Fruit fly (Drosophila melanogaster): ENCODE measurements around the gene CG17652.

DNA sequence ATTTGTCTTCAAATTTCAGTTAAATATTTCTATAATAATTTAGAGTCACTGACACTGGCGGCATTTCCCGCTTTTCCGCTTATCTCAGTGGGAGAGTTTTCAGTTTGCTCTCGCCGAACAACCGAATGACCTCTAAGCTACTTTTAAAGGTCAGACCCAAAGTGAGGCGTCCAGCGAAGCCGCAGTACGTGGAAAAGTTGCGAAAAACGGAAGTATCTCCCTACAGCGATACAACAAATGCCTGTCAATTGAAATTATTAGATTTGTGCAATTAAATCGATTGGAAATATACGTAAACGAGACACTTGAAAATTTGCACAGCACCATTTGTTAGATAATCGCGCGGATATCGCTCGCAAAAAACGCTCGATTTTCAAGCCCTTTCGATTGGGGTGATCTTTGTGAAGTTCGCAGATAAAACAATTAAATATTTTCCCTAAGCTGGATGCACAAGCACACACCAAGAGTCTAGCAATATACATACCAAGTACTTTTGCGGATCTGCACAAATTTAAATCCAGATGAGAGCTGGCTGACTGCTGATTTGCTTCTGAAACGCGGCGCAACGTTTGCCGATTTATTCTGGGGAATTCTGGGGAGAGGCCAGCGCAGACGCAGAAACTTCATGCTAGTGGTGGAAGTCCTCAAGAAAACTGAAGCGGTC, 4.9 kb downstream of the CG17652 start:
- TF ChIP-seq GATAd (GFP tag; optimal IDR thresholded peaks at IDR 0.05) (no peak), h (GFP tag; optimal IDR thresholded peaks at IDR 0.05) (no peak)
